Worm (Caenorhabditis elegans) whole organism, L4 larva: ENCODE measurements around the gene K05F6.10.
A peak's percentile ranks its signal among the peaks of the same experiment; 100 is the strongest.
"Not testable (repeated sequence)": the region's sequence is repeated elsewhere in the genome, so short reads cannot be mapped to it uniquely, and the experiment has no call there.

ENCODE experiments used
- ZK337.2 ChIP-seq: fragments of 200-800 bp; sonication (Bioruptor generic); IDR thresholded peaks from 2 replicates; pipeline ENCODE4 v1.3.6; 2022; ENCODE audit warnings: missing genetic modification reagents, missing genetic modification characterization, missing compliant biosample characterization
- attf-4 ChIP-seq: sonication (generic microtip); optimal IDR thresholded peaks from 3 replicates; lab custom pipeline; 2017; ENCODE audit warnings: missing biosample characterization, missing genetic modification characterization
- ceh-44 ChIP-seq: fragments of 200-800 bp; sonication (Bioruptor generic); IDR thresholded peaks from 2 replicates; pipeline ENCODE4 v1.3.6; 2022; ENCODE audit warnings: missing genetic modification reagents, missing genetic modification characterization, missing compliant biosample characterization
- cey-2 ChIP-seq: sonication (generic microtip); optimal IDR thresholded peaks from 3 replicates; lab custom pipeline; 2017; ENCODE audit warnings: missing genetic modification characterization, mild to moderate bottlenecking, missing compliant biosample characterization, antibody characterized with exemption, borderline replicate concordance; ENCODE audit not compliant: insufficient read depth
- daf-8 ChIP-seq: fragments of 200-800 bp; sonication (Bioruptor generic); IDR thresholded peaks from 2 replicates; pipeline ENCODE4 v1.3.6; 2022; ENCODE audit warnings: missing genetic modification characterization, missing compliant biosample characterization
- dmd-6 ChIP-seq: fragments of 200-800 bp; sonication (Bioruptor generic); IDR thresholded peaks from 2 replicates; pipeline ENCODE4 v1.3.6; 2022; ENCODE audit warnings: missing genetic modification reagents, missing genetic modification characterization, missing compliant biosample characterization
- dmd-8 ChIP-seq: fragments of 200-800 bp; sonication (Bioruptor generic); IDR thresholded peaks from 2 replicates; pipeline ENCODE4 v1.3.6; 2022; ENCODE audit warnings: missing genetic modification characterization, missing compliant biosample characterization
- dpl-1 ChIP-seq: fragments of 150-350 bp; optimal IDR thresholded peaks from 2 replicates; lab custom pipeline; 2014; ENCODE audit warnings: missing biosample characterization, missing genetic modification reagents, missing genetic modification characterization
- egl-27 ChIP-seq: sonication (generic microtip); optimal IDR thresholded peaks from 3 replicates; lab custom pipeline; 2017; ENCODE audit warnings: missing biosample characterization, missing genetic modification reagents, missing genetic modification characterization
- hmg-1.1 ChIP-seq: fragments of 200-800 bp; sonication (Bioruptor generic); IDR thresholded peaks from 2 replicates; pipeline ENCODE4 v1.3.6; 2022; ENCODE audit warnings: missing genetic modification reagents, missing genetic modification characterization, missing compliant biosample characterization
- lin-13 ChIP-seq: fragments of 150-350 bp; optimal IDR thresholded peaks from 2 replicates; lab custom pipeline; 2014; ENCODE audit warnings: missing biosample characterization, missing genetic modification reagents, missing genetic modification characterization
- lin-15B ChIP-seq: fragments of 150-350 bp; sonication (generic microtip); optimal IDR thresholded peaks from 3 replicates; lab custom pipeline; 2014; ENCODE audit warnings: missing biosample characterization, missing genetic modification characterization
- lin-29 ChIP-seq: fragments of 200-800 bp; sonication (Bioruptor generic); IDR thresholded peaks from 2 replicates; pipeline ENCODE4 v1.3.6; 2022; ENCODE audit warnings: missing genetic modification reagents, missing genetic modification characterization, missing compliant biosample characterization
- nhr-10 ChIP-seq: fragments of 150-350 bp; optimal IDR thresholded peaks from 2 replicates; lab custom pipeline; 2014; ENCODE audit warnings: missing biosample characterization, missing genetic modification characterization
- nhr-41 ChIP-seq: fragments of 200-800 bp; sonication (Bioruptor generic); IDR thresholded peaks from 2 replicates; pipeline ENCODE4 v1.3.6; 2022; ENCODE audit warnings: missing genetic modification reagents, missing genetic modification characterization, missing compliant biosample characterization
- nhr-48 ChIP-seq: sonication (generic microtip); optimal IDR thresholded peaks from 2 replicates; lab custom pipeline; 2016; ENCODE audit warnings: mild to moderate bottlenecking, missing genetic modification characterization, missing compliant biosample characterization
- nhr-77 ChIP-seq: fragments of 150-350 bp; optimal IDR thresholded peaks from 2 replicates; lab custom pipeline; 2014; ENCODE audit warnings: missing biosample characterization, missing genetic modification characterization
- php-3 ChIP-seq: fragments of 200-800 bp; sonication (Bioruptor generic); IDR thresholded peaks from 2 replicates; pipeline ENCODE4 v1.3.6; 2022; ENCODE audit warnings: missing genetic modification reagents, missing genetic modification characterization, missing compliant biosample characterization
- rbr-2 ChIP-seq: sonication (generic microtip); optimal IDR thresholded peaks from 2 replicates; lab custom pipeline; 2016; ENCODE audit warnings: missing genotype, missing genetic modification characterization, missing compliant biosample characterization
- sdz-12 ChIP-seq: fragments of 200-800 bp; sonication (Bioruptor generic); optimal IDR thresholded peaks from 2 replicates; lab custom pipeline; 2018; ENCODE audit warnings: mild to moderate bottlenecking, missing genetic modification characterization, missing compliant biosample characterization
- tag-97 ChIP-seq: fragments of 200-800 bp; sonication (Bioruptor generic); IDR thresholded peaks from 2 replicates; pipeline ENCODE4 v1.3.6; 2022; ENCODE audit warnings: missing genetic modification characterization, missing compliant biosample characterization
- unc-130 ChIP-seq: sonication (generic microtip); optimal IDR thresholded peaks from 2 replicates; lab custom pipeline; 2016; ENCODE audit warnings: missing genetic modification reagents, missing genetic modification characterization, missing compliant biosample characterization
- unc-62 ChIP-seq, 3 experiments: fragments of 150-350 bp in 1 of 3; sonication (generic microtip); optimal IDR thresholded peaks in 2 of 3; peaks in 1 of 3; 1 replicate in 1 of 3; 2 replicates in 2 of 3; lab custom pipeline; 2014 to 2017; ENCODE audit warnings: missing biosample characterization in 3 of 3, missing genetic modification characterization in 3 of 3, missing genetic modification reagents in 3 of 3, missing genotype in 1 of 3
- zag-1 ChIP-seq: fragments of 150-350 bp; optimal IDR thresholded peaks from 2 replicates; lab custom pipeline; 2014; ENCODE audit warnings: missing biosample characterization, missing genetic modification characterization
- zip-2 ChIP-seq: fragments of 150-350 bp; optimal IDR thresholded peaks from 2 replicates; lab custom pipeline; 2014; ENCODE audit warnings: missing biosample characterization, missing genetic modification characterization
- ztf-7 ChIP-seq: fragments of 150-350 bp; optimal IDR thresholded peaks from 2 replicates; lab custom pipeline; 2014; ENCODE audit warnings: missing biosample characterization, missing genetic modification characterization

Gene K05F6.10

ce11 chrII:1540628-1541027 lies 35.3 kb downstream of the K05F6.10 start, which contains the start of gene poml-4:
TSS of gene poml-4 (plus strand) at chrII:1540928.
- TF ChIP-seq tag-97 (GFP tag; lab: Robert Waterston, UW); zip-2 (tag; lab: Kevin White, UChicago); lin-13 (GFP tag; lab: Kevin White, UChicago): not testable (repeated sequence)

- TF ChIP-seq nhr-77 (tag; lab: Kevin White, UChicago) (no peak), cey-2 (tag; lab: Kevin White, UChicago) (no peak), ztf-7 (tag; lab: Kevin White, UChicago) (no peak), zag-1 (tag; lab: Kevin White, UChicago) (no peak), ceh-44 (GFP tag; lab: Robert Waterston, UW) (no peak), nhr-48 (tag; lab: Kevin White, UChicago) (no peak)
Measured at ce11 chrII:1538589-1538988, 37.3 kb downstream of the K05F6.10 start, which contains the start of gene fbxb-44. TSS of gene fbxb-44 (plus strand) at chrII:1538889.

DNA sequence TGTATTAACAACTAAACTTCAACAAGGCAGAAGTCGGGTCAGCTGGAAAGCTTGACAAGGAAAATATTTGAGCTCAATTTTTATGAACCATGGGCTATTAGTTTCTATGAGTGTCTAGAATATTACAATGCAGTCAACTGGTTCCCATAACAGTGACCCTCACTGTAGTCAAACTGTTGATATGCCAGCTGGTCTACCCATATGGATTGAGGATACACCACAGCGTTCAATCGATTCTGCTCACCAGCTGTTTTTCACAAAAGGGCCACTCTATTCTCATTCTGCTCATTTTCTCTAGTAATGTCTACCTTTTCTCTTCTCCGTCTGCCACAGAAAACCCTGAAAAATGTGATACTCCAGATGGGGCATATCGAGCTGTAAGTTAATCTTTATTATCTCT lies 38.6 kb downstream of the K05F6.10 start, which contains the start of gene fbxb-42:
fbxb-42 (plus strand) TSS at position 301 of the 400 bp plus-strand sequence.
- TF ChIP-seq unc-62 (GFP tag; optimal IDR thresholded peaks at IDR 0.05 in 1 of 2; lab: Kevin White, UChicago) (peak in 1 of 2 experiments; percentile 27), unc-62 (tag; optimal IDR thresholded peaks at IDR 0.05; lab: Kevin White, UChicago) (no peak), nhr-77 (tag; lab: Kevin White, UChicago) (no peak), rbr-2 (tag; lab: Kevin White, UChicago) (no peak), lin-15B (tag; lab: Kevin White, UChicago) (no peak), lin-29 (GFP tag; lab: Robert Waterston, UW) (no peak)

DNA sequence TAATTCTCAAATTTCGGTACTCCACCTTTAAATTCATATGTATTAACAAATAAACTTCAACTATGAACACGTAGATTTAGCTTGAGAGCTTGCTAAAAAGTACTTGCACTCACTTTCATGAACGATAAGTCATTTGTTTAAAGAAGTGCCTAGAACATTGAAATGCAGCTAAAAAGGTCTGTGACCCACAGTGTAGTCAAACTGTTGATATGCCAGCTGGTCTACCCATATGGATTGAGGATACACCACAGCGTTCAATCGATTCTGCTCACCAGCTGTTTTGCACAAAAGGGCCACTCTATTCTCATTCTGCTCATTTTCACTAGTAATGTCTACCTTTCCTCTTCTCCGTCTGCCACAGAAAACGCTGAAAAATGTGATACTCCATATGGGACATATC lies 40.0 kb downstream of the K05F6.10 start, which contains the start of gene fbxb-43:
fbxb-43 (plus strand) TSS at position 301 of the 400 bp plus-strand sequence.
- TF ChIP-seq hmg-1.1, result no peak
- no peak for TF ChIP-seq sdz-12
- no peak for TF ChIP-seq php-3
- TF ChIP-seq dpl-1 (GFP tag; lab: Kevin White, UChicago), result no peak
- no peak for TF ChIP-seq dmd-8 (GFP tag; lab: Robert Waterston, UW)

DNA sequence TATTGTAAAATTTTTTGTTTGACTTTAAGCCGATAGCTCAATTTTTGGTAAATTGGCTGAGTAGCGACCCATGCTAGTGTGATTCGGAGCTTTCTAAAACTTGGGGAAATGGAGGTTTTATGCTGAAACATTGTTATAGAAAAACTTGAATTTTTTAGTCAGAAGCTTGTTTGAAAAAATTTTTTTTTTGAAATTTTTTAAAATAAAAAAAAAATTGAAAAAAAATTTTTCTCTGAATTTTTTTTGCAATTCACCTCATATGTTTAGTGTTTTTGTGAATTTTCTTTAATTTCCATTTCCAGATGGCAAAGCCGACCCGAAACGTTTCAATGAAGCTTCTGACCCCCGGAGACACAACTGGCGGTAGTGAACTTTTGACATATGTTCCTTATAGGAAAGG lies 46.9 kb downstream of the K05F6.10 start, which contains the start of gene Y51H7BR.4:
Y51H7BR.4 (plus strand) TSS at position 301 of the 400 bp plus-strand sequence.
- TF ChIP-seq unc-130 (GFP tag; lab: Kevin White, UChicago), result no peak
- no peak for TF ChIP-seq nhr-41 (GFP tag; lab: Robert Waterston, UW)
- no peak for TF ChIP-seq dmd-6 (GFP tag; lab: Robert Waterston, UW)
- no peak for TF ChIP-seq egl-27 (tag; lab: Kevin White, UChicago)
- TF ChIP-seq daf-8 (GFP tag; lab: Robert Waterston, UW), result no peak
- TF ChIP-seq nhr-10 (tag; lab: Kevin White, UChicago), result no peak
- TF ChIP-seq, all 104 proteins: peak for 0

- TF ChIP-seq daf-8 (GFP tag; lab: Robert Waterston, UW) (no peak), ZK337.2 (GFP tag; lab: Robert Waterston, UW) (no peak), attf-4 (tag; lab: Kevin White, UChicago) (no peak)
Measured at ce11 chrII:1525498-1525897, 50.4 kb downstream of the K05F6.10 start, which contains the start of gene Y51H7BR.7. TSS of gene Y51H7BR.7 (minus strand) at chrII:1525598.
